Worm (Caenorhabditis elegans) whole organism, young adult: Measurements from ENCODE around the gene F15A4.10.

ENCODE experiments used
- B0336.3 ChIP-seq: fragments of 200-800 bp; sonication (Bioruptor generic); IDR thresholded peaks from 2 replicates; pipeline ENCODE4 v1.3.6; 2022; ENCODE audit warnings: missing genetic modification characterization, missing compliant biosample characterization
- C06A6.2 ChIP-seq: fragments of 200-800 bp; sonication (Bioruptor generic); conservative IDR thresholded peaks from 2 replicates; pipeline ENCODE4 v1.3.6; 2022; ENCODE audit warnings: missing genetic modification characterization, missing compliant biosample characterization
- F23B12.7 ChIP-seq: sonication (generic microtip); optimal IDR thresholded peaks from 2 replicates; lab custom pipeline; 2017; ENCODE audit warnings: missing genetic modification characterization, mild to moderate bottlenecking, missing compliant biosample characterization, antibody characterized with exemption, moderate library complexity; ENCODE audit not compliant: insufficient read depth
- F33H1.4 ChIP-seq: fragments of 200-800 bp; sonication (Bioruptor generic); IDR thresholded peaks from 2 replicates; pipeline ENCODE4 v1.3.6; 2022; ENCODE audit warnings: missing genetic modification reagents, missing genetic modification characterization, missing compliant biosample characterization
- F37B4.10 ChIP-seq: fragments of 200-800 bp; sonication (Bioruptor generic); IDR thresholded peaks from 2 replicates; pipeline ENCODE4 v1.3.6; 2022; ENCODE audit warnings: missing genetic modification characterization, missing compliant biosample characterization
- K11D2.4 ChIP-seq: fragments of 200-800 bp; sonication (Bioruptor generic); IDR thresholded peaks from 2 replicates; pipeline ENCODE4 v1.3.6; 2022; ENCODE audit warnings: missing genetic modification reagents, missing genetic modification characterization, missing compliant biosample characterization
- K12H6.12 ChIP-seq: fragments of 200-800 bp; sonication (Bioruptor generic); optimal IDR thresholded peaks from 2 replicates; lab custom pipeline; 2018; ENCODE audit warnings: mild to moderate bottlenecking, missing genetic modification characterization, missing compliant biosample characterization
- Y53F4B.3 ChIP-seq: fragments of 200-800 bp; sonication (Bioruptor generic); IDR thresholded peaks from 2 replicates; pipeline ENCODE4 v1.3.6; 2022; ENCODE audit warnings: missing genetic modification reagents, missing genetic modification characterization, missing compliant biosample characterization
- Y56A3A.18 ChIP-seq: fragments of 200-800 bp; sonication (Bioruptor generic); IDR thresholded peaks from 2 replicates; pipeline ENCODE4 v1.3.6; 2022; ENCODE audit warnings: missing genetic modification reagents, missing genetic modification characterization, missing compliant biosample characterization
- Y79H2A.3 ChIP-seq: fragments of 200-800 bp; sonication (Bioruptor generic); conservative IDR thresholded peaks from 2 replicates; pipeline ENCODE4 v1.3.6; 2022; ENCODE audit warnings: missing genetic modification reagents, missing genetic modification characterization, missing compliant biosample characterization
- ama-1 ChIP-seq, 3 experiments: fragments of 150-350 bp in 1 of 3; sonication (generic microtip) in 2 of 3; optimal IDR thresholded peaks; 2 replicates each; lab custom pipeline; 2014 to 2018; ENCODE audit warnings: missing biosample characterization in 2 of 3, missing genetic modification characterization in 2 of 3, missing genetic modification reagents in 2 of 3
- atf-7 ChIP-seq: sonication (generic microtip); optimal IDR thresholded peaks from 2 replicates; lab custom pipeline; 2017; ENCODE audit warnings: mild to moderate bottlenecking, missing genetic modification characterization, missing compliant biosample characterization
- attf-5 ChIP-seq: fragments of 200-800 bp; sonication (Bioruptor generic); optimal IDR thresholded peaks from 2 replicates; lab custom pipeline; 2018; ENCODE audit warnings: mild to moderate bottlenecking, missing genetic modification characterization, missing compliant biosample characterization
- bed-2 ChIP-seq: fragments of 200-800 bp; sonication (Bioruptor generic); IDR thresholded peaks from 2 replicates; pipeline ENCODE4 v1.3.6; 2022; ENCODE audit warnings: missing genetic modification reagents, missing genetic modification characterization, missing compliant biosample characterization
- chd-7 ChIP-seq: sonication (generic microtip); optimal IDR thresholded peaks from 2 replicates; lab custom pipeline; 2016; ENCODE audit warnings: mild to moderate bottlenecking, missing genetic modification characterization, moderate library complexity, missing compliant biosample characterization
- dpff-1 ChIP-seq: sonication (generic microtip); optimal IDR thresholded peaks from 2 replicates; lab custom pipeline; 2017; ENCODE audit warnings: mild to moderate bottlenecking, missing genetic modification characterization, missing compliant biosample characterization
- efl-1 ChIP-seq: fragments of 150-350 bp; optimal IDR thresholded peaks from 2 replicates; lab custom pipeline; 2014; ENCODE audit warnings: missing biosample characterization, missing genetic modification reagents, missing genetic modification characterization
- egl-18 ChIP-seq: fragments of 200-800 bp; sonication (Bioruptor generic); IDR thresholded peaks from 2 replicates; pipeline ENCODE4 v1.3.6; 2022; ENCODE audit warnings: missing genetic modification reagents, missing genetic modification characterization, missing compliant biosample characterization
- egl-44 ChIP-seq: fragments of 200-800 bp; sonication (Bioruptor generic); IDR thresholded peaks from 2 replicates; pipeline ENCODE4 v1.3.6; 2022; ENCODE audit warnings: missing genetic modification reagents, missing genetic modification characterization, missing compliant biosample characterization
- hlh-12 ChIP-seq: sonication (generic microtip); optimal IDR thresholded peaks from 2 replicates; lab custom pipeline; 2016; ENCODE audit warnings: missing genetic modification characterization, missing compliant biosample characterization
- hmg-1.2 ChIP-seq: fragments of 200-800 bp; sonication (Bioruptor generic); IDR thresholded peaks from 2 replicates; pipeline ENCODE4 v1.3.6; 2022; ENCODE audit warnings: missing genetic modification reagents, missing genetic modification characterization, missing compliant biosample characterization
- hsf-1 ChIP-seq: fragments of 200-800 bp; sonication (Bioruptor generic); IDR thresholded peaks from 2 replicates; pipeline ENCODE4 v1.3.6; 2022; ENCODE audit warnings: missing genetic modification reagents, missing genetic modification characterization, missing compliant biosample characterization
- let-526 ChIP-seq: fragments of 200-800 bp; sonication (Bioruptor generic); IDR thresholded peaks from 2 replicates; pipeline ENCODE4 v1.3.6; 2022; ENCODE audit warnings: missing genetic modification reagents, missing genetic modification characterization, missing compliant biosample characterization
- lin-54 ChIP-seq: fragments of 200-800 bp; sonication (Bioruptor generic); optimal IDR thresholded peaks from 2 replicates; lab custom pipeline; 2018; ENCODE audit warnings: mild to moderate bottlenecking, missing genetic modification characterization, missing compliant biosample characterization
- madf-10 ChIP-seq: sonication (generic microtip); optimal IDR thresholded peaks from 2 replicates; lab custom pipeline; 2016; ENCODE audit warnings: mild to moderate bottlenecking, missing genetic modification characterization, missing compliant biosample characterization
- madf-3 ChIP-seq: fragments of 200-800 bp; sonication (Bioruptor generic); IDR thresholded peaks from 2 replicates; pipeline ENCODE4 v1.3.6; 2022; ENCODE audit warnings: missing genetic modification reagents, missing genetic modification characterization, missing compliant biosample characterization
- madf-6 ChIP-seq: fragments of 200-800 bp; sonication (Bioruptor generic); IDR thresholded peaks from 2 replicates; pipeline ENCODE4 v1.3.6; 2022; ENCODE audit warnings: missing genetic modification reagents, missing genetic modification characterization, missing compliant biosample characterization
- madf-8 ChIP-seq: fragments of 200-800 bp; sonication (Bioruptor generic); conservative IDR thresholded peaks from 2 replicates; pipeline ENCODE4 v1.3.6; 2022; ENCODE audit warnings: missing genetic modification reagents, missing genetic modification characterization, missing compliant biosample characterization
- mcd-1 ChIP-seq: fragments of 200-800 bp; sonication (Bioruptor generic); IDR thresholded peaks from 2 replicates; pipeline ENCODE4 v1.3.6; 2022; ENCODE audit warnings: missing genetic modification reagents, missing genetic modification characterization, missing compliant biosample characterization
- nhr-27 ChIP-seq: fragments of 200-800 bp; sonication (Bioruptor generic); optimal IDR thresholded peaks from 2 replicates; lab custom pipeline; 2018; ENCODE audit warnings: mild to moderate bottlenecking, missing genetic modification characterization, moderate library complexity, missing compliant biosample characterization
- nhr-90 ChIP-seq: sonication (generic microtip); optimal IDR thresholded peaks from 2 replicates; lab custom pipeline; 2016; ENCODE audit warnings: missing genotype, mild to moderate bottlenecking, missing genetic modification characterization, missing compliant biosample characterization
- pbrm-1 ChIP-seq: fragments of 200-800 bp; sonication (Bioruptor generic); IDR thresholded peaks from 2 replicates; pipeline ENCODE4 v1.3.6; 2022; ENCODE audit warnings: missing genetic modification reagents, missing genetic modification characterization, missing compliant biosample characterization
- rpc-1 ChIP-seq, 2 experiments: fragments of 150-350 bp in 1 of 2; sonication (generic microtip) in 1 of 2; optimal IDR thresholded peaks; 2 replicates each; lab custom pipeline; 2014 to 2018; ENCODE audit warnings: missing biosample characterization in 1 of 2, missing genetic modification characterization in 1 of 2, missing genetic modification reagents in 1 of 2, missing genotype in 1 of 2
- snpc-1.1 ChIP-seq: sonication (generic microtip); optimal IDR thresholded peaks from 2 replicates; lab custom pipeline; 2017; ENCODE audit warnings: missing genetic modification characterization, mild to moderate bottlenecking, missing compliant biosample characterization, antibody characterized with exemption, moderate library complexity, missing genotype, missing genetic modification reagents; ENCODE audit not compliant: insufficient read depth
- snpc-3.4 ChIP-seq: sonication (generic microtip); optimal IDR thresholded peaks from 2 replicates; lab custom pipeline; 2017; ENCODE audit warnings: missing genetic modification characterization, mild to moderate bottlenecking, missing compliant biosample characterization, antibody characterized with exemption, moderate library complexity, missing genotype, missing genetic modification reagents
- snpc-4 ChIP-seq, 5 experiments: fragments of 150-350 bp in 1 of 5; sonication (generic microtip) in 4 of 5; optimal IDR thresholded peaks; 2 replicates each; lab custom pipeline; 2014 to 2018; ENCODE audit warnings: missing genetic modification characterization in 5 of 5, missing biosample characterization in 3 of 5, antibody characterized with exemption in 2 of 5, mild to moderate bottlenecking in 2 of 5, missing compliant biosample characterization in 2 of 5, missing genotype in 2 of 5, moderate library complexity in 2 of 5, missing genetic modification reagents in 1 of 5
- tbp1 ChIP-seq: fragments of 200-800 bp; sonication (Bioruptor generic); optimal IDR thresholded peaks from 2 replicates; lab custom pipeline; 2018; ENCODE audit warnings: mild to moderate bottlenecking, missing genetic modification characterization, missing compliant biosample characterization
- unc-62 ChIP-seq: fragments of 150-350 bp; optimal IDR thresholded peaks from 2 replicates; lab custom pipeline; 2014; ENCODE audit warnings: missing biosample characterization, missing genetic modification reagents, missing genetic modification characterization
- ztf-22 ChIP-seq: fragments of 200-800 bp; sonication (Bioruptor generic); optimal IDR thresholded peaks from 2 replicates; lab custom pipeline; 2018; ENCODE audit warnings: mild to moderate bottlenecking, missing genetic modification characterization, moderate library complexity, missing compliant biosample characterization

F15A4.10 gene

DNA sequence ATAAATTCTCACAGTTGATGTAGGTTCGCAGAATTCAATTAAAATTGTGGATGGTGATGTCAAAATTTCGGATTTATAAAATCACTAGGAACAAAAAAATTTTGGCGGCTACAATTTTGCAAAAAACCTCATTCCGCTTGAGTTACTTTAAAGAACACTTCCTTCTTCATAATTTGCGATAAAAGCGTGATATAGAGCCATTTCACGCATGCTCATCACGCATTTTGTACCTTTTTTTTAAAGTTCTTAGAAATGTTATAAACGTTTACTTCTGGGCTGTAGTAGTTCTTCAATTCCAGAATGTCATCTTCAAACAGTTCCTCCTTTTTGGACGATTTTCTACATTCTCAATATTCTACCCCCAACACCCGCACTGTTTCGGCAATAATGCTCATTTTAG lies 43.0 kb upstream of the F15A4.10 start, which contains the start of gene srx-119 (continued):
- TF ChIP-seq snpc-3.4 (tag; lab: Kevin White, UChicago), result no peak
- TF ChIP-seq F37B4.10 (GFP tag; lab: Robert Waterston, UW), result no peak

DNA sequence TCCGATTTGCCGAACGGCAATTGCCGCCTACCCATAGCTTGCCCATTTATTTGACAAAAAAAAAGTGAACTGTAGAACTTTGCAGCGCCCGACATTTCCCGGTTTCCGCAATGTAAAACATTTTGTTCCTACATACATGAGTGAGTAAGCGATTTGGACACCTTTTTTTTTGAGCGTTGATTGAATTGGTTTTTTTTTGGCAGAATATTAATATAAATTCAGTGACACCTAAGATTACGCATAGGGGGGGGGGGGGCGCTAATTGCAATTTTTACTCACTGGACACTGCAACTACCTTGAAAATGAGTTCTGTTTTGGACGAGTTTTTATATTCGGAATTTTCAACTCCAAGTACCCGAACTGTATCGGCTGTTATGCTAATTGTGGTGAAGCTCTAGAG lies 40.6 kb upstream of the F15A4.10 start, which contains the start of gene srx-118:
Gene srx-118 (plus strand): TSS at position 301 of the 400 bp plus-strand sequence.
- TF ChIP-seq Y53F4B.3 (GFP tag; lab: Robert Waterston, UW), result no peak
- TF ChIP-seq K12H6.12 (tag; lab: Kevin White, UChicago), result no peak
- TF ChIP-seq nhr-27 (tag; lab: Kevin White, UChicago), result no peak
- no peak for TF ChIP-seq madf-8 (GFP tag; lab: Robert Waterston, UW)
- no peak for TF ChIP-seq bed-2 (GFP tag; lab: Robert Waterston, UW)
- TF ChIP-seq, all 124 proteins: peak for 0

DNA sequence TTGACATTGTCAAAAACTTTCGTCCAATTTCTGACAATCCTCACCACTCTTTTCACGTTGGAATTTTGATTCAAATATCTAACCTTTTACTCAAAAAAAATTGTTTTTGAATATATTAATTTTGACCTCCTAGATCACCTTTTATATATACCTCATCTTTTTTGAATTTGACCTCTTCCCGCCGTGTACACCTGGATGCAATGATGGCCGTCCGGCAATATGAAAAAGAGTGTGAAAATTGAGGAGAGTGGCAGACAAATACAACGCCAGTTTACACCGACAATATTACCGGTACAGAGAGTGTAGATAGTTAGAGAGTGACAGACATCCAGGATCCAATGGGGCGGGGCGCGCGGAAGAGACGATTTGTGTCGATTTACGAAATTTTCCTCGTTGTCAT lies 34.7 kb upstream of the F15A4.10 start, which contains the start of gene ceh-99:
Gene ceh-99 (plus strand): TSS at position 366 of the 400 bp plus-strand sequence.
- TF ChIP-seq madf-3 (0 out of 2 replicates have a peak, but pooled peaks have one; percentile 42), Y56A3A.18 (GFP tag; lab: Robert Waterston, UW) (peak; percentile 14; the same call in 1 of the 2 replicates), hsf-1 (GFP tag; lab: Robert Waterston, UW) (peak; percentile 11; the same call in 1 of the 2 replicates), efl-1 (GFP tag; lab: Kevin White, UChicago) (peak; percentile 73), dpff-1 (no peak), ama-1 (optimal IDR thresholded peaks at IDR 0.05; lab: Kevin White, UChicago) (no peak), ama-1 (GFP tag; optimal IDR thresholded peaks at IDR 0.05; lab: Kevin White, UChicago) (no peak), madf-8 (GFP tag; lab: Robert Waterston, UW) (peak; percentile 50; the same call in 1 of the 2 replicates), F33H1.4 (GFP tag; lab: Robert Waterston, UW) (no peak), hmg-1.2 (GFP tag; lab: Robert Waterston, UW) (peak; percentile 45; the same call in 1 of the 2 replicates), pbrm-1 (peak; percentile 53; the same call in 1 of the 2 replicates), madf-6 (peak; percentile 76)
- TF ChIP-seq, all 124 proteins: peak for 8

DNA sequence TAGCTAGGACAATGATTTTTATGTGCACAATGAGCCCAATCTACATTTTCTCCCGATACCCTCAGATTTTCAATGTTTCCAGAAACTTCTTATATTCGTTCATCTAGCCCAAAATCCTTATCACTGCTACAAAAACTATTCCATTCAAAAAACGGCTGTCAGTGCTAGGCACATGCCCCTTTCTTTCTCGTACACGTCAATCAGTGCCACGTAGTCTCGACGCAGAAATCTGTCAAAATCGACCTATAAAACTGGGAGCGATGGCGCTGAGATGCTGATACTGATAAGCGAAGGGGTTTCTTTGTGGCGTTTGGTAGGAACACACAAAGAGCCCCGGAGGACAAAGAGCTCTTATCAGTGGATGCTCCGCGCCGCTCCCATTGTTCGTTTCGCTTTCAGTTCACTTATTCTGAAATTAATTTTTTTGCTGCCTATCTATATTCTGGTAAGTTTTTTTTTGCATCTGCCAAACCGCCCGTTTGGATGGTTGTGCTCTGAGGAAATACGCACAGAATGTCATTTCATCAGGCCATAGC lies 33.9 kb upstream of the F15A4.10 start, which contains the start of gene srh-70:
Gene srh-70 (minus strand): TSS at position 51 of the 536 bp plus-strand sequence.
- peak; percentile 83 for TF ChIP-seq atf-7 (tag; lab: Kevin White, UChicago)
- peak; percentile 80 for TF ChIP-seq B0336.3 (GFP tag; lab: Robert Waterston, UW)
- TF ChIP-seq Y53F4B.3 (GFP tag; lab: Robert Waterston, UW), result no peak
- peak; percentile 37; the same call in 1 of the 2 replicates for TF ChIP-seq egl-44 (GFP tag; lab: Robert Waterston, UW)
- peak; percentile 5 for TF ChIP-seq F23B12.7 (tag; lab: Kevin White, UChicago)
- TF ChIP-seq mcd-1 (GFP tag; lab: Robert Waterston, UW), result peak; percentile 60
- TF ChIP-seq let-526 (GFP tag; lab: Robert Waterston, UW), result 0 out of 2 replicates have a peak, but pooled peaks have one; percentile 21
- TF ChIP-seq nhr-90 (tag; lab: Kevin White, UChicago), result peak; percentile 73
- TF ChIP-seq tbp1, result peak; percentile 57
- peak; percentile 6 for TF ChIP-seq madf-10
- peak; percentile 59; the same call in 1 of the 2 replicates for TF ChIP-seq hsf-1 (GFP tag; lab: Robert Waterston, UW)
- no peak for TF ChIP-seq rpc-1 (optimal IDR thresholded peaks at IDR 0.05; lab: Kevin White, UChicago)
- TF ChIP-seq rpc-1 (tag; optimal IDR thresholded peaks at IDR 0.05; lab: Kevin White, UChicago), result no peak
- no peak for TF ChIP-seq snpc-1.1 (tag; lab: Kevin White, UChicago)
- peak; percentile 76 for TF ChIP-seq chd-7 (tag; lab: Kevin White, UChicago)
- TF ChIP-seq egl-18 (GFP tag; lab: Robert Waterston, UW), result no peak
- TF ChIP-seq K12H6.12 (tag; lab: Kevin White, UChicago), result no peak
- peak; percentile 58 for TF ChIP-seq lin-54 (GFP tag; lab: Kevin White, UChicago)
- 0 out of 2 replicates have a peak, but pooled peaks have one; percentile 24 for TF ChIP-seq C06A6.2
- TF ChIP-seq hlh-12 (tag; lab: Kevin White, UChicago), result no peak
- 0 out of 2 replicates have a peak, but pooled peaks have one; percentile 29 for TF ChIP-seq Y56A3A.18 (GFP tag; lab: Robert Waterston, UW)
- TF ChIP-seq unc-62 (GFP tag; lab: Kevin White, UChicago), result peak; percentile 99
- TF ChIP-seq K11D2.4 (GFP tag; lab: Robert Waterston, UW), result 0 out of 2 replicates have a peak, but pooled peaks have one; percentile 15
- peak; percentile 24 for TF ChIP-seq attf-5 (GFP tag; lab: Kevin White, UChicago)
- peak; percentile 12 for TF ChIP-seq ztf-22 (GFP tag; lab: Kevin White, UChicago)
- no peak for TF ChIP-seq Y79H2A.3 (GFP tag; lab: Robert Waterston, UW)
- TF ChIP-seq snpc-4 (GFP tag; optimal IDR thresholded peaks at IDR 0.05; lab: Kevin White, UChicago), result no peak
- TF ChIP-seq snpc-4 (tag; optimal IDR thresholded peaks at IDR 0.05; lab: Kevin White, UChicago), result peak in 2 of 4 experiments; percentile 22 to 29
